Worm (Caenorhabditis elegans): ENCODE data around the gene srh-52.

The srh-52 gene

DNA sequence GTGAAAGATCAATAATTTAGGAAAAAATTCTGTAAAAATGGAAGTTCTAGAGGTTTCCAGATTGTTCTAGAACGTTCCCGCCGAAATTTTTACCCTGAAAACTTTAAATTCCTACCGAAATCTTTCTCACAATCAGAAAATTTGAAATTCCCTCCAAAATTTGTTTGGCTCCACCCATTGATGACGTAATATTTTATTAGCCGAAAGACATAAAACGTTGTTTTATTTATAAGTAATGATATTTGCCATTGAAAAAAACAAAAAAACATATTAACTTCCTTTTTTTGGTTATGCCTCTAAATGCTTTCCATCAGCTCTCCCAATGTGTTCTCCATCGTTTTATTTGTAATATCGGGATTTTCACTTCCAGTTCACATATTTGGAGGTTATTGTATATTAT, 45.8 kb downstream of the srh-52 start, which contains the start of gene srh-295:
Gene srh-295, plus strand, starts transcription at position 301 of the 400 bp plus-strand sequence.
- no peak for TF ChIP-seq ceh-40 (GFP tag; IDR thresholded peaks at IDR 0.05)
- no peak for TF ChIP-seq F10E7.11 (tag; optimal IDR thresholded peaks at IDR 0.05)
- no peak for TF ChIP-seq nfyb-1 (GFP tag; IDR thresholded peaks at IDR 0.05)
- TF ChIP-seq F57A8.1 (GFP tag; optimal IDR thresholded peaks at IDR 0.05): no peak
- no peak for TF ChIP-seq D2030.7 (GFP tag; IDR thresholded peaks at IDR 0.05)
- no peak for TF ChIP-seq T26A5.8 (tag; optimal IDR thresholded peaks at IDR 0.05)
- TF ChIP-seq ztf-22 (GFP tag; optimal IDR thresholded peaks at IDR 0.05): no peak
- TF ChIP-seq mel-28 (tag; optimal IDR thresholded peaks at IDR 0.05; ENCODE audit: borderline replicate concordance): no peak
- TF ChIP-seq sdz-38 (tag; optimal IDR thresholded peaks at IDR 0.05): no peak
- TF ChIP-seq attf-3 (GFP tag; conservative IDR thresholded peaks at IDR 0.05): no peak
- TF ChIP-seq ceh-27 (GFP tag; optimal IDR thresholded peaks at IDR 0.05): no peak
- no peak for TF ChIP-seq F49E8.2 (tag; optimal IDR thresholded peaks at IDR 0.05; ENCODE audit: insufficient read depth)
- no peak for TF ChIP-seq unc-130 (GFP tag; optimal IDR thresholded peaks at IDR 0.05)
- no peak for TF ChIP-seq attf-5 (GFP tag; optimal IDR thresholded peaks at IDR 0.05)
- TF ChIP-seq K12H6.12 (tag; optimal IDR thresholded peaks at IDR 0.05): no peak
- no peak for TF ChIP-seq C17E4.6 (GFP tag; IDR thresholded peaks at IDR 0.05)
- no peak for TF ChIP-seq F23B12.7 (tag; optimal IDR thresholded peaks at IDR 0.05; ENCODE audit: insufficient read depth)
- no peak for TF ChIP-seq aptf-3 (GFP tag; IDR thresholded peaks at IDR 0.05)
- TF ChIP-seq lin-26 (GFP tag; IDR thresholded peaks at IDR 0.05): no peak

- no peak for TF ChIP-seq Y56A3A.18 (GFP tag; IDR thresholded peaks at IDR 0.05)
- no peak for TF ChIP-seq madf-6 (GFP tag; IDR thresholded peaks at IDR 0.05)
- TF ChIP-seq him-1 (tag; optimal IDR thresholded peaks at IDR 0.05): no peak
- TF ChIP-seq F33H1.4 (GFP tag; IDR thresholded peaks at IDR 0.05): no peak
- TF ChIP-seq pbrm-1 (GFP tag; IDR thresholded peaks at IDR 0.05): no peak
- TF ChIP-seq atf-7 (tag; optimal IDR thresholded peaks at IDR 0.05): no peak
- TF ChIP-seq athp-1 (tag; optimal IDR thresholded peaks at IDR 0.05): no peak
- no peak for TF ChIP-seq fkh-3 (tag; optimal IDR thresholded peaks at IDR 0.05)
- no peak for TF ChIP-seq F23B12.7 (tag; optimal IDR thresholded peaks at IDR 0.05; ENCODE audit: insufficient read depth)
- TF ChIP-seq ceh-58 (GFP tag; IDR thresholded peaks at IDR 0.05): no peak
- no peak for TF ChIP-seq F10E7.11 (tag; optimal IDR thresholded peaks at IDR 0.05)
- no peak for TF ChIP-seq ZK185.1 (tag; optimal IDR thresholded peaks at IDR 0.05; ENCODE audit: poor library complexity, severe bottlenecking)
- no peak for TF ChIP-seq snpc-3.4 (tag; optimal IDR thresholded peaks at IDR 0.05)
- TF ChIP-seq madf-10 (tag; optimal IDR thresholded peaks at IDR 0.05): no peak
- no peak for TF ChIP-seq unc-62 (GFP tag; optimal IDR thresholded peaks at IDR 0.05)
- TF ChIP-seq cebp-1 (GFP tag; IDR thresholded peaks at IDR 0.05): no peak
- no peak for TF ChIP-seq cebp-1 (tag; optimal IDR thresholded peaks at IDR 0.05)
- TF ChIP-seq lin-26 (GFP tag; IDR thresholded peaks at IDR 0.05): no peak
- no peak for TF ChIP-seq lin-54 (GFP tag; optimal IDR thresholded peaks at IDR 0.05)
- TF ChIP-seq snpc-1.3 (tag; optimal IDR thresholded peaks at IDR 0.05; ENCODE audit: insufficient read depth): no peak
- TF ChIP-seq snpc-4 (GFP tag; optimal IDR thresholded peaks at IDR 0.05): no peak
- TF ChIP-seq snpc-4 (tag; optimal IDR thresholded peaks at IDR 0.05): no peak
Observed at ce11 chrV:15327745-15328447, 48.2 kb downstream of the srh-52 start, which contains the start of gene ZK1037.6. TSS of gene ZK1037.6 (minus strand) at chrV:15327795.

Data from whole organism, young adult.